Worm (Caenorhabditis elegans) whole organism, mixed stage, embryonic: ENCODE results near the gene sre-7.

ENCODE experiments used
- M03D4.4 ChIP-seq: sonication (generic microtip); optimal IDR thresholded peaks from 2 replicates; lab custom pipeline; 2017; ENCODE audit warnings: mild to moderate bottlenecking, missing genetic modification characterization, missing compliant biosample characterization
- bed-3 ChIP-seq: fragments of 200-800 bp; sonication (Bioruptor generic); optimal IDR thresholded peaks from 3 replicates; lab custom pipeline; 2018; ENCODE audit warnings: mild to moderate bottlenecking, missing genetic modification characterization, moderate library complexity, missing compliant biosample characterization
- blmp-1 ChIP-seq: fragments of 150-350 bp; optimal IDR thresholded peaks from 2 replicates; lab custom pipeline; 2014; ENCODE audit warnings: missing biosample characterization, missing genetic modification characterization
- ceh-43 ChIP-seq: fragments of 200-800 bp; sonication (Bioruptor generic); optimal IDR thresholded peaks from 2 replicates; lab custom pipeline; 2018; ENCODE audit warnings: mild to moderate bottlenecking, missing genetic modification characterization, moderate library complexity, missing compliant biosample characterization
- ceh-83 ChIP-seq: fragments of 200-800 bp; sonication (Bioruptor generic); optimal IDR thresholded peaks from 2 replicates; lab custom pipeline; 2018; ENCODE audit warnings: mild to moderate bottlenecking, missing genetic modification characterization, missing compliant biosample characterization
- cnd-1 ChIP-seq: fragments of 200-800 bp; sonication (Bioruptor generic); optimal IDR thresholded peaks from 2 replicates; lab custom pipeline; 2018; ENCODE audit warnings: mild to moderate bottlenecking, missing genetic modification characterization, missing compliant biosample characterization
- elt-1 ChIP-seq: sonication (generic microtip); optimal IDR thresholded peaks from 2 replicates; lab custom pipeline; 2017; ENCODE audit warnings: missing genetic modification characterization, mild to moderate bottlenecking, missing compliant biosample characterization, antibody characterized with exemption, moderate library complexity, borderline replicate concordance; ENCODE audit not compliant: insufficient read depth
- elt-3 ChIP-seq: fragments of 150-350 bp; optimal IDR thresholded peaks from 2 replicates; lab custom pipeline; 2014; ENCODE audit warnings: missing biosample characterization, missing genetic modification characterization
- flh-1 ChIP-seq: fragments of 200-800 bp; sonication (Bioruptor generic); optimal IDR thresholded peaks from 2 replicates; lab custom pipeline; 2018; ENCODE audit warnings: mild to moderate bottlenecking, missing genetic modification characterization, moderate library complexity, missing compliant biosample characterization
- ham-2 ChIP-seq: fragments of 200-800 bp; sonication (Bioruptor generic); optimal IDR thresholded peaks from 2 replicates; lab custom pipeline; 2018; ENCODE audit warnings: mild to moderate bottlenecking, missing genetic modification characterization, missing compliant biosample characterization
- hlh-1 ChIP-seq: fragments of 150-350 bp; optimal IDR thresholded peaks from 2 replicates; lab custom pipeline; 2014; ENCODE audit warnings: missing biosample characterization, missing genetic modification reagents, missing genetic modification characterization
- lin-13 ChIP-seq: fragments of 150-350 bp; optimal IDR thresholded peaks from 2 replicates; lab custom pipeline; 2014; ENCODE audit warnings: missing biosample characterization, missing genetic modification characterization
- lin-32 ChIP-seq: fragments of 200-800 bp; sonication (Bioruptor generic); optimal IDR thresholded peaks from 2 replicates; lab custom pipeline; 2018; ENCODE audit warnings: mild to moderate bottlenecking, missing genetic modification characterization, missing compliant biosample characterization
- lsy-2 ChIP-seq: fragments of 150-350 bp; optimal IDR thresholded peaks from 2 replicates; lab custom pipeline; 2014; ENCODE audit warnings: missing biosample characterization, missing genetic modification characterization
- mab-5 ChIP-seq: fragments of 150-350 bp; optimal IDR thresholded peaks from 2 replicates; lab custom pipeline; 2014; ENCODE audit warnings: missing biosample characterization, missing genetic modification characterization
- mep-1 ChIP-seq: fragments of 150-350 bp; optimal IDR thresholded peaks from 2 replicates; lab custom pipeline; 2017; ENCODE audit warnings: missing biosample characterization, missing genetic modification reagents, missing genetic modification characterization, inconsistent platforms
- mls-2 ChIP-seq: sonication (generic microtip); optimal IDR thresholded peaks from 2 replicates; lab custom pipeline; 2016; ENCODE audit warnings: mild to moderate bottlenecking, missing genetic modification characterization, moderate library complexity, missing compliant biosample characterization
- nhr-2 ChIP-seq: fragments of 150-350 bp; optimal IDR thresholded peaks from 2 replicates; lab custom pipeline; 2014; ENCODE audit warnings: missing biosample characterization, missing genetic modification characterization
- nhr-237 ChIP-seq: fragments of 150-350 bp; optimal IDR thresholded peaks from 2 replicates; lab custom pipeline; 2014; ENCODE audit warnings: missing biosample characterization, missing genetic modification characterization
- nhr-28 ChIP-seq: fragments of 150-350 bp; optimal IDR thresholded peaks from 2 replicates; lab custom pipeline; 2014; ENCODE audit warnings: missing biosample characterization, missing genetic modification characterization
- nhr-76 ChIP-seq: sonication (generic microtip); optimal IDR thresholded peaks from 2 replicates; lab custom pipeline; 2017; ENCODE audit warnings: missing biosample characterization, missing genetic modification characterization
- pha-4 ChIP-seq: fragments of 150-350 bp; optimal IDR thresholded peaks from 2 replicates; lab custom pipeline; 2018; ENCODE audit warnings: missing biosample characterization, missing genetic modification reagents, missing genetic modification characterization
- snpc-4 ChIP-seq: fragments of 150-350 bp; optimal IDR thresholded peaks from 2 replicates; lab custom pipeline; 2014; ENCODE audit warnings: missing biosample characterization, missing genetic modification characterization
- sptf-1 ChIP-seq: sonication (generic microtip); optimal IDR thresholded peaks from 2 replicates; lab custom pipeline; 2017; ENCODE audit warnings: mild to moderate bottlenecking, missing genetic modification characterization, moderate library complexity, missing compliant biosample characterization
- tbx-8 ChIP-seq: fragments of 200-800 bp; sonication (Bioruptor generic); optimal IDR thresholded peaks from 2 replicates; lab custom pipeline; 2018; ENCODE audit warnings: mild to moderate bottlenecking, missing genetic modification characterization, moderate library complexity, missing compliant biosample characterization
- unc-120 ChIP-seq: sonication (generic microtip); optimal IDR thresholded peaks from 2 replicates; lab custom pipeline; 2017; ENCODE audit warnings: missing genetic modification characterization, missing compliant biosample characterization; ENCODE audit not compliant: poor library complexity, severe bottlenecking
- unc-39 ChIP-seq: fragments of 150-350 bp; optimal IDR thresholded peaks from 2 replicates; lab custom pipeline; 2014; ENCODE audit warnings: missing biosample characterization, missing genetic modification characterization
- unc-62 ChIP-seq: fragments of 150-350 bp; optimal IDR thresholded peaks from 2 replicates; lab custom pipeline; 2014; ENCODE audit warnings: missing biosample characterization, missing genetic modification reagents, missing genetic modification characterization
- zip-8 ChIP-seq: fragments of 150-350 bp; optimal IDR thresholded peaks from 2 replicates; lab custom pipeline; 2014; ENCODE audit warnings: missing biosample characterization, missing genetic modification characterization

The sre-7 gene

DNA sequence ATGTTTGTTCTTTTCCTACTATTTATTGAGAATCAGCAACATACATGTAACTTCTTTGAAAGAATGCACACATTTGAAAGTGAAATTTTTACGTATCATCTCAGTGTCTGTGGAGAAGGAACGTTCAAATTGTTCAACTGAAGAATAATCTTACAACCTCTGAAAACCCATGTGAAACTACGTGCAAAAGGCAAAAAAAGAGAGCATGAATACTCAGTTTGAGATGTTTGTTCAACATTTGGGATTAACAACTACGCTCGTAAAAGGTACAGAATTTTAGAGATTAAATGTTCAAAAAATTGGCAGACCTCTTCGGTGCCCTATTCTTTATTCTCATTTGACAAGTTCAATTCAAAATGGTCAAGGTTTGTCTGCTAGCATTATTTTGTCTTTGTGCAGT, 8.0 kb downstream of the sre-7 start, which contains the start of gene K02E11.5:
Gene K02E11.5 (plus strand): TSS at position 301 of the 400 bp plus-strand sequence.
- TF ChIP-seq nhr-76 (no peak), mab-5 (tag; lab: Kevin White, UChicago) (no peak), snpc-4 (tag; lab: Kevin White, UChicago) (no peak), unc-39 (tag; lab: Kevin White, UChicago) (no peak)

- no peak for TF ChIP-seq unc-39 (tag; lab: Kevin White, UChicago)
- TF ChIP-seq nhr-28 (tag; lab: Kevin White, UChicago) = no peak
- no peak for TF ChIP-seq blmp-1 (tag; lab: Kevin White, UChicago)
- no peak for TF ChIP-seq pha-4
These were observed 10.2 kb downstream of the sre-7 start, which contains the start of gene K02E11.7 for ce11 chrV:14254221-14254620. Gene K02E11.7, minus strand, starts transcription at chrV:14254321.

DNA sequence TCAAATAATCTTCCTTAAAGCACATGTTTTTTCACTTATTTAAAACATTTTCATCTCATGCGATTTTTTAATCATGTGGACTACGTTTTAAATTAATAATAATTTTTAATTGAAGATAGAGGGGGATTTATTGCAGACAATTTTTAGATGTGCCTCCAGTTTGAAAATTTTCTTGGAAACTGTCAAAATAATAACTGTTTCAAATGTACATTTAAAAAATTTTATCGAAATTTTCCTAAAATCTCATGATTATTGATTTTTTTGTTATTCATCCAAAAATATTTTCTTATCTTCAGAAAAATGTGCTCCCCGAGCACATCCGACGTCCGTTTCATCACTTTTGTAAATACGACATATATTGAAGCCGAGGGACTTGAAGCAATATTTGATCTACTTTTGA, 12.8 kb downstream of the sre-7 start, which contains the start of gene sre-8:
Gene sre-8 (plus strand): TSS at position 301 of the 400 bp plus-strand sequence.
- no peak for TF ChIP-seq tbx-8 (GFP tag; lab: Kevin White, UChicago)
- TF ChIP-seq lsy-2 (tag; lab: Kevin White, UChicago) = no peak
- TF ChIP-seq ceh-83 = no peak
- TF ChIP-seq nhr-2 (tag; lab: Kevin White, UChicago) = no peak
- TF ChIP-seq sptf-1 = no peak
- TF ChIP-seq hlh-1 (tag; lab: Kevin White, UChicago) = no peak
- TF ChIP-seq lin-32 (GFP tag; lab: Kevin White, UChicago) = no peak
- no peak for TF ChIP-seq mep-1 (tag; lab: Kevin White, UChicago)
- no peak for TF ChIP-seq nhr-76

DNA sequence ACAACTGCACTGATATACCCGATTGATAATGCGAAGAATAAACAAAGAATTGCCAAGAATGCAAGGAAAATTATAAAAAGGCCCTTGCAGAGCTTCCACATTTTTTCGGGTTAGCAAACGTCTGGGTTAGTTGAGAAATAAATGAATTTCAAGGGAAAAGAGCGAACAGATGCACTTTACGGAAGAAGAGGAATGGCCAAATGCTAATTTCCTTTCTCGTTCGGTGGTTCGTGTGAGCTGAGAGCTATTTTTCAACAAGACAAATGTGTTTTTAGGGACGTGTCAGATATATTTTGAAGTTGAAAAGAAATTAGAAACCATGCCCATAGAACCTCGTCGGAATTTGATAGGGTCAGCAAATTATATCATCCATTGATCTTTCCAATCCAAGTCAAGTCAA, 16.8 kb downstream of the sre-7 start, which contains the start of gene F40G12.2:
Gene F40G12.2 (minus strand): TSS at position 101 of the 400 bp plus-strand sequence.
- no peak for TF ChIP-seq mls-2 (tag; lab: Kevin White, UChicago)
- TF ChIP-seq pha-4 = no peak
- no peak for TF ChIP-seq ceh-43 (GFP tag; lab: Kevin White, UChicago)
- TF ChIP-seq elt-1 = no peak
- no peak for TF ChIP-seq unc-62 (GFP tag; lab: Kevin White, UChicago)
- no peak for TF ChIP-seq flh-1 (GFP tag; lab: Kevin White, UChicago)
- no peak for TF ChIP-seq unc-120 (tag; lab: Kevin White, UChicago)
- no peak for TF ChIP-seq elt-3
- TF ChIP-seq snpc-4 (tag; lab: Kevin White, UChicago) = no peak
- no peak for TF ChIP-seq bed-3 (GFP tag; lab: Kevin White, UChicago)
- TF ChIP-seq lin-13 (tag; lab: Kevin White, UChicago) = no peak
- no peak for TF ChIP-seq M03D4.4 (tag; lab: Kevin White, UChicago)

- no peak for TF ChIP-seq blmp-1 (tag; lab: Kevin White, UChicago)
- TF ChIP-seq nhr-237 (tag; lab: Kevin White, UChicago) = no peak
- no peak for TF ChIP-seq lsy-2 (tag; lab: Kevin White, UChicago)
- TF ChIP-seq mls-2 (tag; lab: Kevin White, UChicago) = no peak
- no peak for TF ChIP-seq snpc-4 (tag; lab: Kevin White, UChicago)
- no peak for TF ChIP-seq mep-1 (tag; lab: Kevin White, UChicago)
- no peak for TF ChIP-seq unc-39 (tag; lab: Kevin White, UChicago)
- TF ChIP-seq unc-120 (tag; lab: Kevin White, UChicago) = no peak
- no peak for TF ChIP-seq pha-4
- TF ChIP-seq nhr-2 (tag; lab: Kevin White, UChicago) = no peak
- TF ChIP-seq M03D4.4 (tag; lab: Kevin White, UChicago) = no peak
- no peak for TF ChIP-seq unc-62 (GFP tag; lab: Kevin White, UChicago)
- no peak for TF ChIP-seq zip-8 (tag; lab: Kevin White, UChicago)
- TF ChIP-seq hlh-1 (tag; lab: Kevin White, UChicago) = no peak
- no peak for TF ChIP-seq nhr-76
- no peak for TF ChIP-seq sptf-1
These were observed 23.4 kb downstream of the sre-7 start for ce11 chrV:14267326-14267942.

ce11 chrV:14268616-14269015, 24.6 kb downstream of the sre-7 start, which contains the start of gene F40G12.4:
Gene F40G12.4, minus strand, starts transcription at chrV:14268716.
- TF ChIP-seq ham-2 (no peak), cnd-1 (tag; lab: Kevin White, UChicago) (no peak), blmp-1 (tag; lab: Kevin White, UChicago) (no peak), nhr-2 (tag; lab: Kevin White, UChicago) (no peak), snpc-4 (tag; lab: Kevin White, UChicago) (no peak), mab-5 (tag; lab: Kevin White, UChicago) (no peak)
